Fruit fly (Drosophila melanogaster): ENCODE results near the gene CG15628.
A peak's percentile ranks its signal among the peaks of the same experiment; 100 is the strongest.

Gene CG15628

DNA sequence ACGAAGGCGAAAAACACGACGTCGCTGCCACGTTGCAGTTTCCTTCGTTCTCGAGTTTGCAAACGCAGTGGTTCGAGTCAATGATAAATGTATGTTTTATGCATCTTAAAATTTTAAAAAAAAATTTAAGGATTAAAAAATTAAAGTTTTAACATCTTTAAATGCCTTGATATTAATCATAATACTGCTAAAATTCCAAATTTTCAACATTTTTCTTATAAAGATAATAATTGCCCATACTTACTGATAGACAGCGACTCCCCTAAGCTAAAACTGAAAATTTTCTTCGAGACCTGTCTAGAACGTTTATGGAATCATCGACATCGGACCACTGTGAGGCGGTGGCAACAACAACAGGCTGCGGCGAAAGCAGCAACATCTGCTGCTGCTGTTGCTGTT is 256 bp upstream of the CG15628 start (continued):
- TF ChIP-seq CG17328 (GFP tag; IDR thresholded peaks at IDR 0.05): peak; percentile 35; the same call in 1 of the 2 replicates
- no peak for TF ChIP-seq eve (GFP tag; optimal IDR thresholded peaks at IDR 0.05)
- TF ChIP-seq repo (GFP tag; optimal IDR thresholded peaks at IDR 0.05): no peak
- peak; percentile 40 for TF ChIP-seq Adf1 (GFP tag; IDR thresholded peaks at IDR 0.05)
- 0 out of 3 replicates have a peak, but pooled peaks have one; percentile 7 for TF ChIP-seq CG11093 (GFP tag; IDR thresholded peaks at IDR 0.05)
- TF ChIP-seq bbx (GFP tag; IDR thresholded peaks at IDR 0.05; ENCODE audit: partially characterized antibody): no peak
- TF ChIP-seq CG17568 (GFP tag; optimal IDR thresholded peaks at IDR 0.05): peak; percentile 36
- TF ChIP-seq H15 (GFP tag; IDR thresholded peaks at IDR 0.05): no peak
- TF ChIP-seq CG18619 (GFP tag; optimal IDR thresholded peaks at IDR 0.05): peak; percentile 61
- TF ChIP-seq shn (GFP tag; optimal IDR thresholded peaks at IDR 0.05): no peak
- TF ChIP-seq luna (GFP tag; optimal IDR thresholded peaks at IDR 0.05): no peak
- 0 out of 2 replicates have a peak, but pooled peaks have one; percentile 28 for TF ChIP-seq danr (GFP tag; IDR thresholded peaks at IDR 0.05)
- TF ChIP-seq CG3995 (GFP tag; optimal IDR thresholded peaks at IDR 0.05): peak; percentile 23
- TF ChIP-seq CG15696 (tag; optimal IDR thresholded peaks at IDR 0.05): peak; percentile 26
- TF ChIP-seq Mes4 (GFP tag; optimal IDR thresholded peaks at IDR 0.05): no peak
- TF ChIP-seq phol (tag; optimal IDR thresholded peaks at IDR 0.05): peak; percentile 65
- TF ChIP-seq Tbp (GFP tag; optimal IDR thresholded peaks at IDR 0.05): no peak
- peak; percentile 74 for TF ChIP-seq CG11456 (GFP tag; IDR thresholded peaks at IDR 0.05)
- TF ChIP-seq amos (GFP tag; IDR thresholded peaks at IDR 0.05; ENCODE audit: partially characterized antibody): no peak
- peak; percentile 75 for TF ChIP-seq CG7372 (GFP tag; IDR thresholded peaks at IDR 0.05)
- peak; percentile 57 for TF ChIP-seq CG14050 (GFP tag; IDR thresholded peaks at IDR 0.05)
- TF ChIP-seq CG18476 (GFP tag; optimal IDR thresholded peaks at IDR 0.05): peak; percentile 65
- peak; percentile 61 for TF ChIP-seq tin (GFP tag; optimal IDR thresholded peaks at IDR 0.05)
- TF ChIP-seq sob (GFP tag; IDR thresholded peaks at IDR 0.05): peak; percentile 62
- no peak for TF ChIP-seq CG4707 (GFP tag; optimal IDR thresholded peaks at IDR 0.05)
- TF ChIP-seq CG3847 (GFP tag; IDR thresholded peaks at IDR 0.05): peak; percentile 69
- TF ChIP-seq CG30403 (GFP tag; optimal IDR thresholded peaks at IDR 0.05): peak; percentile 60
- no peak for TF ChIP-seq CG18764 (GFP tag; optimal IDR thresholded peaks at IDR 0.05)
- TF ChIP-seq CG32772 (GFP tag; IDR thresholded peaks at IDR 0.05): peak; percentile 55; the same call in 1 of the 2 replicates
- TF ChIP-seq vfl (GFP tag; optimal IDR thresholded peaks at IDR 0.05): peak; percentile 46
- TF ChIP-seq CG10462 (GFP tag; optimal IDR thresholded peaks at IDR 0.05): no peak
- TF ChIP-seq Rx (GFP tag; IDR thresholded peaks at IDR 0.05): peak; percentile 42; the same call in 1 of the 2 replicates
- 0 out of 2 replicates have a peak, but pooled peaks have one; percentile 34 for TF ChIP-seq CG11696 (GFP tag; IDR thresholded peaks at IDR 0.05)
- no peak for TF ChIP-seq CG8944 (GFP tag; optimal IDR thresholded peaks at IDR 0.05)
- TF ChIP-seq slou (GFP tag; optimal IDR thresholded peaks at IDR 0.05): peak; percentile 58
- peak; percentile 67 for TF ChIP-seq CG2889 (GFP tag; IDR thresholded peaks at IDR 0.05)
- TF ChIP-seq gsb (GFP tag; IDR thresholded peaks at IDR 0.05): peak; percentile 21; the same call in 1 of the 2 replicates
- TF ChIP-seq trem (tag; optimal IDR thresholded peaks at IDR 0.05): no peak
- no peak for TF ChIP-seq YL-1 (GFP tag; optimal IDR thresholded peaks at IDR 0.05)
- no peak for TF ChIP-seq CG10565 (GFP tag; optimal IDR thresholded peaks at IDR 0.05)
- TF ChIP-seq ro (GFP tag; IDR thresholded peaks at IDR 0.05): no peak
- TF ChIP-seq mam (GFP tag; optimal IDR thresholded peaks at IDR 0.05): peak; percentile 45
- TF ChIP-seq CG15073 (GFP tag; optimal IDR thresholded peaks at IDR 0.05): no peak
- no peak for TF ChIP-seq CG10959 (GFP tag; IDR thresholded peaks at IDR 0.05)
- peak; percentile 22; the same call in 1 of the 2 replicates for TF ChIP-seq dimm (GFP tag; IDR thresholded peaks at IDR 0.05)
- TF ChIP-seq tx (GFP tag; optimal IDR thresholded peaks at IDR 0.05): peak; percentile 14
- peak; percentile 54 for TF ChIP-seq CG14441 (GFP tag; IDR thresholded peaks at IDR 0.05)
- TF ChIP-seq CG8281 (tag; optimal IDR thresholded peaks at IDR 0.05): no peak
- TF ChIP-seq CG18599 (GFP tag; optimal IDR thresholded peaks at IDR 0.05): peak; percentile 91
- TF ChIP-seq CG11504 (tag; optimal IDR thresholded peaks at IDR 0.05): peak; percentile 83
- no peak for TF ChIP-seq ac (GFP tag; optimal IDR thresholded peaks at IDR 0.05)
- no peak for TF ChIP-seq mirr (GFP tag; optimal IDR thresholded peaks at IDR 0.05)
